Fruit fly (Drosophila melanogaster): ENCODE results near the gene Nf-YC.

DNA sequence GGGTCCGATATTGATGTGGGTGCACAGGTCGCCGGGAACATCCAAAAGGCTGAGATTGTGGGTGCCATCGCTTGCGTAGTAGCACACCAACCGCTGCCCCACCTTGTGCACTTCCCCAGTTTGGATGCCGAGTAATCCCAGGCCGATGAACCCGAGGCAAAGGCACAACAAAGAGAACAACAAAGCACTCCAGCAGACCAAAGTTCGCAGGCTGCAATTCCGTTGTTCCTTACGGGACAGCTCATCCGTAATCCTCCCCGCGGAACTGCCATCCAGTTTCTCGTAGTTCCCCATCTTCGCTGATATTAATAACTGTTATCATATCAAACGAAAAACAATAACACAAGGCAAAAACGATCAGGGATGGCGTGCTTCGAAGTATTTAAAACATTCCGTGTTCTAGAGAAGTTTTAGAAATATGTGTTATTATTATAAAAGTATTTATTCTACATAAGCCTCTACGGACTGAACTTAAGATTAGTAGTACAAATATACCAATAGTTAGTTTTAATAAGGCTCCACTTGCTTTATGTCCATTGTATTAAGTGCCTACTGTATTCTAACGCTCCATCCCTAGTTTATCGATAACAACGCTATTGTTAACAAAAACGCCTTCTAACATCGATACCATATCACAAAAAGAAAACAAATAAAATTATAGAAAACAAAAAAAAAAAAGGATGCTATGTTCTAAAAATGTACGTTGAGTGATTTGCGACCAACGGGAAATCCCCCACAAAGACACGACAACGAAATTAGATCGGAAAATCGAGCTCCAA, 28.6 kb upstream of the Nf-YC start, which contains the start of the genes Cht11 and CG4558:
- peak; percentile 92 for TF ChIP-seq CG7101 (tag; optimal IDR thresholded peaks at IDR 0.05)
- TF ChIP-seq Hr96 (GFP tag; optimal IDR thresholded peaks at IDR 0.05): peak; percentile 79
- TF ChIP-seq kay (GFP tag; ENCODE audit: borderline replicate concordance): no peak
- peak; percentile 80 for TF ChIP-seq toe (GFP tag; optimal IDR thresholded peaks at IDR 0.05)
- TF ChIP-seq Crg-1 (GFP tag; optimal IDR thresholded peaks at IDR 0.05): peak; percentile 79
- TF ChIP-seq CG11617 (GFP tag; optimal IDR thresholded peaks at IDR 0.05): peak; percentile 93
- TF ChIP-seq Clk (GFP tag; optimal IDR thresholded peaks at IDR 0.05): peak; percentile 45
- TF ChIP-seq tj (GFP tag; optimal IDR thresholded peaks at IDR 0.05): peak; percentile 83
- TF ChIP-seq cic (GFP tag; optimal IDR thresholded peaks at IDR 0.05): peak; percentile 66
- peak; percentile 89 for TF ChIP-seq CG1620 (GFP tag; optimal IDR thresholded peaks at IDR 0.05)
- peak; percentile 86 for TF ChIP-seq CG14711 (tag; optimal IDR thresholded peaks at IDR 0.05)
- TF ChIP-seq CG12768 (GFP tag; optimal IDR thresholded peaks at IDR 0.05): peak; percentile 88

Measured in whole organism, adult.